Fruit fly (Drosophila melanogaster): ENCODE measurements around the gene CG7910.

The CG7910 gene

dm6 chr3R:8115951-8116611 lies 29.0 kb downstream of the CG7910 start (continued):
- peak; percentile 47 for TF ChIP-seq CG15479 (GFP tag; optimal IDR thresholded peaks at IDR 0.05)
- TF ChIP-seq slbo (GFP tag; IDR thresholded peaks at IDR 0.05), result 0 out of 2 replicates have a peak, but pooled peaks have one; percentile 17
- TF ChIP-seq CG10321 (GFP tag; IDR thresholded peaks at IDR 0.05), result peak; percentile 53; the same call in 1 of the 2 replicates
- TF ChIP-seq Rx (GFP tag; IDR thresholded peaks at IDR 0.05), result 0 out of 2 replicates have a peak, but pooled peaks have one; percentile 19
- peak; percentile 21 for TF ChIP-seq nom (GFP tag; optimal IDR thresholded peaks at IDR 0.05)
- TF ChIP-seq tll (GFP tag; optimal IDR thresholded peaks at IDR 0.05), result peak in 1 of 2 experiments; percentile 36
- no peak for TF ChIP-seq CG13894 (tag; optimal IDR thresholded peaks at IDR 0.05)
- TF ChIP-seq Ets65A (GFP tag), result peak; percentile 60

DNA sequence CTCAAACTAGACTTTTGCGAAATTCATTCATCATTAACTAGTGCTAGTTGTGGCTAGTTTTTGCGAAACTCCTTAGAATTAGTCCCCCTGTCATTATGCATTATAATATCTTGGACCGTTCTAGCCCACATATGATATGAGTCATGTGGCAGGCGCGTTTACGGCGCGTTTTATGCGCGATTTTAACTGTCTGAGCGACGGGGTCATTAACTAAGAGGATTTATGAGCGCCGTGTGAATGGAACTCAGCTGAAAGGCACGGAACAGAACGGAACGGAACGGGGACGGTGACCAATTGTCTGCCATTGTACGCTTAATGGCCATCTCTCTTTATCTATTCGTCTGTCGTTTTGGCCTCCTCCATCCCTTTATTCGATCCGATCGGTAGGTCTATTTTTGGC lies 31.0 kb downstream of the CG7910 start:
- TF ChIP-seq B-H2 (GFP tag; optimal IDR thresholded peaks at IDR 0.05) (no peak), Tbp (GFP tag; optimal IDR thresholded peaks at IDR 0.05) (no peak), Neu2 (GFP tag; optimal IDR thresholded peaks at IDR 0.05; ENCODE audit: borderline replicate concordance) (no peak), jigr1 (GFP tag; IDR thresholded peaks at IDR 0.05) (no peak), Six4 (GFP tag; optimal IDR thresholded peaks at IDR 0.05) (no peak), CG4360 (GFP tag; IDR thresholded peaks at IDR 0.05) (no peak), eve (GFP tag; optimal IDR thresholded peaks at IDR 0.05) (no peak), z (GFP tag; IDR thresholded peaks at IDR 0.05) (no peak), CG9932 (GFP tag; IDR thresholded peaks at IDR 0.05) (no peak), CG2199 (GFP tag; IDR thresholded peaks at IDR 0.05) (no peak), Hsf (GFP tag; optimal IDR thresholded peaks at IDR 0.05) (no peak), Sin3A (optimal IDR thresholded peaks at IDR 0.05) (no peak), ci (GFP tag; IDR thresholded peaks at IDR 0.05) (peak; percentile 18; the same call in 1 of the 3 replicates), CG17568 (GFP tag; optimal IDR thresholded peaks at IDR 0.05) (no peak), Mrtf (GFP tag; IDR thresholded peaks at IDR 0.05) (no peak), D (optimal IDR thresholded peaks at IDR 0.05) (peak; percentile 11), D (GFP tag; optimal IDR thresholded peaks at IDR 0.05) (no peak), CG4707 (GFP tag; optimal IDR thresholded peaks at IDR 0.05) (no peak), unpg (GFP tag; optimal IDR thresholded peaks at IDR 0.05) (no peak), CoRest (tag; optimal IDR thresholded peaks at IDR 0.05) (no peak), NC2β (GFP tag; optimal IDR thresholded peaks at IDR 0.05) (no peak), CG32767 (GFP tag; IDR thresholded peaks at IDR 0.05) (no peak), CG8765 (GFP tag; IDR thresholded peaks at IDR 0.05) (no peak), Med (GFP tag) (no peak), CG10654 (GFP tag; optimal IDR thresholded peaks at IDR 0.05) (no peak), bcd (GFP tag; optimal IDR thresholded peaks at IDR 0.05) (no peak), cad (GFP tag; optimal IDR thresholded peaks at IDR 0.05) (peak; percentile 42), trem (tag; optimal IDR thresholded peaks at IDR 0.05) (no peak), wdn (GFP tag; IDR thresholded peaks at IDR 0.05) (no peak), Max (GFP tag; optimal IDR thresholded peaks at IDR 0.05) (no peak), CG7357 (GFP tag; IDR thresholded peaks at IDR 0.05) (no peak), ara (GFP tag; IDR thresholded peaks at IDR 0.05) (no peak), Dek (tag; optimal IDR thresholded peaks at IDR 0.05) (no peak), zen (tag; optimal IDR thresholded peaks at IDR 0.05) (peak; percentile 78), sna (GFP tag; IDR thresholded peaks at IDR 0.05; ENCODE audit: partially characterized antibody) (no peak), al (GFP tag; IDR thresholded peaks at IDR 0.05) (no peak), psq (GFP tag; optimal IDR thresholded peaks at IDR 0.05) (no peak), ash1 (GFP tag; optimal IDR thresholded peaks at IDR 0.05) (no peak), Atf-2 (GFP tag; optimal IDR thresholded peaks at IDR 0.05) (no peak), abd-A (tag; optimal IDR thresholded peaks at IDR 0.05) (peak; percentile 15), lola (GFP tag; optimal IDR thresholded peaks at IDR 0.05) (no peak), CG10209 (GFP tag; optimal IDR thresholded peaks at IDR 0.05) (no peak)
